Fruit fly (Drosophila melanogaster): ENCODE data around the gene Sdic1.
"Not testable (repeated sequence)": the region's sequence is repeated elsewhere in the genome, so short reads cannot be mapped to it uniquely, and the experiment has no call there.

Sdic1 gene

DNA sequence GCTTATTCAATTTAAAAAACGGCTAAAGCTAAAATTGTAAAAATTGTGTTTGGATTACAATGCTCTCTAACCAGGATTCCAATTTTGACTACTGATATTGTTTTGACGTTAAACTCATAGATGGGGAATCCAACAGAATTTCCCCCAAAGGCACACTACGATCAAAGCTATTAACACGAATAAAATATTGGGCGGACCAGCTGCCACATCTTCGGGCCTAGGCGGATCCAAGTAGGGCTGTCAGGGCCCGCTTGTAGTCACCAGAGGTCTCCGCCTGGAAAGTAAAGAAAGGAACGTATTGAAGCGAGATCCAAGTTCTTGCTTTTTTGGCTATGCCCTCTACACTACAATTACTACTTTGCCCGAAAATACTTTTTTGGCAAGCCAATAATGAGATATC, at the start of gene Sdic1:
Gene Sdic1 (minus strand): TSS at position 101 of the 400 bp plus-strand sequence.
- not testable (repeated sequence) for TF ChIP-seq Dll (optimal IDR thresholded peaks at IDR 0.05); EcR (GFP tag; optimal IDR thresholded peaks at IDR 0.05); pan (optimal IDR thresholded peaks at IDR 0.05)

DNA sequence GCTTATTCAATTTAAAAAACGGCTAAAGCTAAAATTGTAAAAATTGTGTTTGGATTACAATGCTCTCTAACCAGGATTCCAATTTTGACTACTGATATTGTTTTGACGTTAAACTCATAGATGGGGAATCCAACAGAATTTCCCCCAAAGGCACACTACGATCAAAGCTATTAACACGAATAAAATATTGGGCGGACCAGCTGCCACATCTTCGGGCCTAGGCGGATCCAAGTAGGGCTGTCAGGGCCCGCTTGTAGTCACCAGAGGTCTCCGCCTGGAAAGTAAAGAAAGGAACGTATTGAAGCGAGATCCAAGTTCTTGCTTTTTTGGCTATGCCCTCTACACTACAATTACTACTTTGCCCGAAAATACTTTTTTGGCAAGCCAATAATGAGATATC, 46.5 kb upstream of the Sdic1 start, which contains the start of gene Sdic4:
Gene Sdic4 (minus strand): TSS at position 101 of the 400 bp plus-strand sequence.
- not testable (repeated sequence) for TF ChIP-seq pan (optimal IDR thresholded peaks at IDR 0.05); usp (GFP tag; optimal IDR thresholded peaks at IDR 0.05); CG8478 (optimal IDR thresholded peaks at IDR 0.05)

DNA sequence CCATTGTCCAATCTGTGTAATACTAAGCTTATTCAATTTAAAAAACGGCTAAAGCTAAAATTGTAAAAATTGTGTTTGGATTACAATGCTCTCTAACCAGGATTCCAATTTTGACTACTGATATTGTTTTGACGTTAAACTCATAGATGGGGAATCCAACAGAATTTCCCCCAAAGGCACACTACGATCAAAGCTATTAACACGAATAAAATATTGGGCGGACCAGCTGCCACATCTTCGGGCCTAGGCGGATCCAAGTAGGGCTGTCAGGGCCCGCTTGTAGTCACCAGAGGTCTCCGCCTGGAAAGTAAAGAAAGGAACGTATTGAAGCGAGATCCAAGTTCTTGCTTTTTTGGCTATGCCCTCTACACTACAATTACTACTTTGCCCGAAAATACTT, 38.7 kb upstream of the Sdic1 start, which contains the start of gene SdicC:
Gene SdicC (minus strand): TSS at position 101 of the 400 bp plus-strand sequence.
- TF ChIP-seq pan (optimal IDR thresholded peaks at IDR 0.05); usp (GFP tag; optimal IDR thresholded peaks at IDR 0.05); Dll (optimal IDR thresholded peaks at IDR 0.05): not testable (repeated sequence)

DNA sequence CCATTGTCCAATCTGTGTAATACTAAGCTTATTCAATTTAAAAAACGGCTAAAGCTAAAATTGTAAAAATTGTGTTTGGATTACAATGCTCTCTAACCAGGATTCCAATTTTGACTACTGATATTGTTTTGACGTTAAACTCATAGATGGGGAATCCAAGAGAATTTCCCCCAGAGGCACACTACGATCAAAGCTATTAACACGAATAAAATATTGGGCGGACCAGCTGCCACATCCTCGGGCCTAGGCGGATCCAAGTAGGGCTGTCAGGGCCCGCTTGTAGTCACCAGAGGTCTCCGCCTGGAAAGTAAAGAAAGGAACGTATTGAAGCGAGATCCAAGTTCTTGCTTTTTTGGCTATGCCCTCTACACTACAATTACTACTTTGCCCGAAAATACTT, 31.1 kb upstream of the Sdic1 start, which contains the start of gene SdicB:
Gene SdicB (minus strand): TSS at position 101 of the 400 bp plus-strand sequence.
- not testable (repeated sequence) for TF ChIP-seq Dll, CG8478, psq (optimal IDR thresholded peaks at IDR 0.05)

DNA sequence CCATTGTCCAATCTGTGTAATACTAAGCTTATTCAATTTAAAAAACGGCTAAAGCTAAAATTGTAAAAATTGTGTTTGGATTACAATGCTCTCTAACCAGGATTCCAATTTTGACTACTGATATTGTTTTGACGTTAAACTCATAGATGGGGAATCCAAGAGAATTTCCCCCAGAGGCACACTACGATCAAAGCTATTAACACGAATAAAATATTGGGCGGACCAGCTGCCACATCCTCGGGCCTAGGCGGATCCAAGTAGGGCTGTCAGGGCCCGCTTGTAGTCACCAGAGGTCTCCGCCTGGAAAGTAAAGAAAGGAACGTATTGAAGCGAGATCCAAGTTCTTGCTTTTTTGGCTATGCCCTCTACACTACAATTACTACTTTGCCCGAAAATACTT, 23.4 kb upstream of the Sdic1 start, which contains the start of gene SdicA:
Gene SdicA (minus strand): TSS at position 101 of the 400 bp plus-strand sequence.
- TF ChIP-seq EcR (GFP tag; optimal IDR thresholded peaks at IDR 0.05); psq (optimal IDR thresholded peaks at IDR 0.05); pan (optimal IDR thresholded peaks at IDR 0.05): not testable (repeated sequence)

DNA sequence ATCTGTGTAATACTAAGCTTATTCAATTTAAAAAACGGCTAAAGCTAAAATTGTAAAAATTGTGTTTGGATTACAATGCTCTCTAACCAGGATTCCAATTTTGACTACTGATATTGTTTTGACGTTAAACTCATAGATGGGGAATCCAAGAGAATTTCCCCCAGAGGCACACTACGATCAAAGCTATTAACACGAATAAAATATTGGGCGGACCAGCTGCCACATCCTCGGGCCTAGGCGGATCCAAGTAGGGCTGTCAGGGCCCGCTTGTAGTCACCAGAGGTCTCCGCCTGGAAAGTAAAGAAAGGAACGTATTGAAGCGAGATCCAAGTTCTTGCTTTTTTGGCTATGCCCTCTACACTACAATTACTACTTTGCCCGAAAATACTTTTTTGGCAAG, 15.7 kb upstream of the Sdic1 start, which contains the start of gene Sdic3:
Gene Sdic3 (minus strand): TSS at position 101 of the 400 bp plus-strand sequence.
- not testable (repeated sequence) for TF ChIP-seq Dll (optimal IDR thresholded peaks at IDR 0.05); EcR (GFP tag; optimal IDR thresholded peaks at IDR 0.05); CG8478 (optimal IDR thresholded peaks at IDR 0.05)

DNA sequence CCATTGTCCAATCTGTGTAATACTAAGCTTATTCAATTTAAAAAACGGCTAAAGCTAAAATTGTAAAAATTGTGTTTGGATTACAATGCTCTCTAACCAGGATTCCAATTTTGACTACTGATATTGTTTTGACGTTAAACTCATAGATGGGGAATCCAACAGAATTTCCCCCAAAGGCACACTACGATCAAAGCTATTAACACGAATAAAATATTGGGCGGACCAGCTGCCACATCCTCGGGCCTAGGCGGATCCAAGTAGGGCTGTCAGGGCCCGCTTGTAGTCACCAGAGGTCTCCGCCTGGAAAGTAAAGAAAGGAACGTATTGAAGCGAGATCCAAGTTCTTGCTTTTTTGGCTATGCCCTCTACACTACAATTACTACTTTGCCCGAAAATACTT, 7.9 kb upstream of the Sdic1 start, which contains the start of gene Sdic2:
Gene Sdic2 (minus strand): TSS at position 101 of the 400 bp plus-strand sequence.
- not testable (repeated sequence) for TF ChIP-seq CG8478, Dll, psq (optimal IDR thresholded peaks at IDR 0.05)

DNA sequence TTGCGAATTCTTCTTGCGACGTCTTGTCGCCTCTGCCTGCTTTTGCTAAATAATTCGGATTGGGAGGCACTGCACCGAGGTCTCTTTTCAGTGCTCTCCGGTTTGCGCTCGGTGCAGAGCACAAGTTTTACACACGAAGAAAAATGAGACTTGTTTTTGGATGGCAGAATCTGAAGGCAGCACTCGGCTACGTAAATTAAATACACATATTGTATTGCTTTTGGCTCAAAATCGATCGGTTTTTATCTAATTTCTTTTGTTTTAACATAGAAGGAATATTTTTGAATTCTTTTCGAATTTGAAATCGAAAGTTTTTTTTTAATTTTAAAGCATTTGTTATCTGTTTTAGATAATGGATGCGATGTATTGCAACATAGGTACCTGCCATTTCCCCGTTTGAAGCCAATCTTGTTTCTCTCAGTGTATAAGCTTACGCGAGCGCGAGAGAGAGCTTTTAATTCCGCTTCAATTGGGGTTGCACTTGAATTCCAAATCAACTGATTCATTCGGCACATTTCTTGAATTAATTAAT, 4.9 kb downstream of the Sdic1 start, which contains the start of gene AnxB10:
Gene AnxB10 (minus strand): TSS at position 51 of the 532 bp plus-strand sequence.
- no peak for TF ChIP-seq Dll (optimal IDR thresholded peaks at IDR 0.05)
- no peak for TF ChIP-seq pan (optimal IDR thresholded peaks at IDR 0.05)
- TF ChIP-seq psq (optimal IDR thresholded peaks at IDR 0.05) = no peak
- no peak for TF ChIP-seq usp (GFP tag; optimal IDR thresholded peaks at IDR 0.05)
- no peak for TF ChIP-seq CG8478 (optimal IDR thresholded peaks at IDR 0.05)
- TF ChIP-seq EcR (GFP tag; optimal IDR thresholded peaks at IDR 0.05) = no peak

DNA sequence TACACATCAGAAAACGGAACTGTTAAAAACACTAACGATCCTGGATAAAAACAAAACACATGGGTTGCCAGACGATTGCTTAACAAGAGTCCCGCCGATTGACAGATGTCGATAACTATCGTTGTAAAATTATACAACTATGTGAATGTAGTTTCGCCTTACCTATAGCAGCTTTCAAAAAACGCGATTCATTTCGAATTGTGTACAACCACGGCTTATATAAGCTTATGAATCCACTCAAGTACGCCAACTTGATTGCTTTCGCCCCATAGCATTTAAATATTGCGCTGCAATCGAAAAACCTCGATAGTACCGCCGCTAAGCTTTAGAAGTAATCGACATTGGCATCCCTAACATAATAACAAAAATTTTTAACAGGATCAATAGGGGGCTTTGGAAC, 8.5 kb downstream of the Sdic1 start, which contains the start of the genes CG9581 and CG9578:
Gene CG9581 (minus strand): TSS at position 84 of the 400 bp plus-strand sequence.
Gene CG9578 (plus strand): TSS at position 325 of the 400 bp plus-strand sequence.
- TF ChIP-seq Dll (optimal IDR thresholded peaks at IDR 0.05) (no peak), pan (optimal IDR thresholded peaks at IDR 0.05) (no peak), usp (GFP tag; optimal IDR thresholded peaks at IDR 0.05) (no peak), CG8478 (optimal IDR thresholded peaks at IDR 0.05) (no peak), psq (optimal IDR thresholded peaks at IDR 0.05) (no peak), EcR (GFP tag; optimal IDR thresholded peaks at IDR 0.05) (no peak)

DNA sequence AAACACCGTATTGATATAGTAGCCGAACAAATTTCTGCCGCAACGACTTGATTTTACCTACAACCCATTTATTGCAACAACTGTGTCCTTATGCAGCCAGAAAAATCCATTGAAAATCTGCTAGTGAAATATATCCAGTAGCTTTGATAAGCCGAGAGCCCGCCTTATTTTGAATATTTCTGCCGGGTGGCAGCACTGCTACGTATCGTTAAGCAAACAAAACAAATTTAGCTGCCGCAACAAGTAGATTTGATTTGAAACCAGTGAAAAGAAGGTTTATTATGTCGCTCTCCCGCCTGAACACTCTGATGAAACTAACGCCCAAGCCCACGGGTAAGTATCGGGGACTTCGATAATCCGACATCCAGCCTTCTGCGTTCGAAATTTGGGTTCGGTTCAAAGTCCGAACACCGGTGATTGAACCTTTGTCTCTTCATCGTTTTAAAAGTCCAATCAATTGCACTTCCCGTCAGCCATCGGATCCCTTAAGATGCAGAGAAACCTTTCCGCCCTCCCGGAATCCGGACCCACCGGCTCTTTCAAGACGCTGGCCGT, 11.9 kb downstream of the Sdic1 start, which contains the start of gene CG9577:
Gene CG9577 (plus strand): TSS at position 190 of the 555 bp plus-strand sequence.
- TF ChIP-seq CG8478 (optimal IDR thresholded peaks at IDR 0.05) (no peak), Dll (optimal IDR thresholded peaks at IDR 0.05) (no peak), EcR (GFP tag; optimal IDR thresholded peaks at IDR 0.05) (no peak), pan (optimal IDR thresholded peaks at IDR 0.05) (no peak), usp (GFP tag; optimal IDR thresholded peaks at IDR 0.05) (no peak), psq (optimal IDR thresholded peaks at IDR 0.05) (no peak)

DNA sequence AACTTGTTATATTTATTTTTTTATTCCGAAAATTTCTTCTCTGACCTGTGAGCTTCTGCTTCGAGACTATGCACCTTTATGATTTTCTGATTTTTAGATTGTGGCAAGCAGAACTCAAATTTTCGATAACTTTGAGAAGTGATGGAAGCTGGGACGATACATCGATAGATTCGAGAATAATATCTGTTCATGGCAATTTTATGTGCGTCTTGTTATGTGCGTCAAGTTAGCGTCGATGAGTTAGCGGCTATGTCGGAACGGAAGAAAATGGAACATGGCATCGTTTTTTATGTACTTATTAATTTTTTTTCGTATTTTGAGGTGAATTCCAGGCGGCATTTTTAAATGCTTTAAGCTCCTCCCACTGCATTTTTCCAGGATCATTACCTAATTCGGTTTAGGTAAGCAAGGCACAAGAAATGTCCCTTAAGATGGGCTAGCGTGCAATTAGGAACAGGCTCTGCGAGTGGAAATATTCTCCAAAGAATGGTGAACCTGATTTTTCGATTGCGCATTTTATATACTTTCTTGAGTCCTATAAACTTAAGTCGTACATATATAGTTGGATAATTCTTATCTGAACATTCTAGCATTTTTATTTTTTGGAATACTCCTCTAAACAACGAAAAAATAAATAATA, 12.5 kb downstream of the Sdic1 start, which contains the start of gene Phf7:
Gene Phf7 (minus strand): TSS at position 58 of the 640 bp plus-strand sequence.
- TF ChIP-seq pan (optimal IDR thresholded peaks at IDR 0.05) (no peak), Dll (optimal IDR thresholded peaks at IDR 0.05) (no peak), usp (GFP tag; optimal IDR thresholded peaks at IDR 0.05) (no peak), psq (optimal IDR thresholded peaks at IDR 0.05) (no peak), CG8478 (optimal IDR thresholded peaks at IDR 0.05) (no peak)

DNA sequence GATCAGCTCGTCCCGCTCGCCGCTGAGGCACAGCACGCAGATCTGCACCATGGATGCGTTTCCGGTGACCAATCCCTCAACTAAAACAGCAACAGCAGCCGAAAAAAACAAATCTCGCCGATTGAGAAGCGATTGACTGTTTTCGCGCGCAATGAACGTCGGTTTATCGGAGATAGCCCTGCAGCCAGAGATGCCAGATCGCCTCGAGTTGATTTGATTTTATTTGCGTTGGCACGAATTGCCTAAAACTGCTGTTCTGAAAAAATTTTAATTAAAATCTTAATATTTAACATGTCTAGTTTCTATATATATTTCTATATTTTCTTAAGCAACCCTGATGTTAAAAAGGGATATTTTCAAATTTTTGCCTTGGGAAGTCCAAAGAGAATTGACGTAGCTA, 15.9 kb downstream of the Sdic1 start:
- TF ChIP-seq psq (optimal IDR thresholded peaks at IDR 0.05) (no peak), CG8478 (optimal IDR thresholded peaks at IDR 0.05) (no peak), usp (GFP tag; optimal IDR thresholded peaks at IDR 0.05) (no peak), Dll (optimal IDR thresholded peaks at IDR 0.05) (no peak), pan (optimal IDR thresholded peaks at IDR 0.05) (no peak), EcR (GFP tag; optimal IDR thresholded peaks at IDR 0.05) (no peak)
